Worm (Caenorhabditis elegans) whole organism, L1 larva: ENCODE measurements around the gene fbxa-11.

Source experiments
- C16A3.4 ChIP-seq: fragments of 150-350 bp; optimal IDR thresholded peaks from 2 replicates; lab custom pipeline; 2014; ENCODE audit warnings: missing biosample characterization, missing genetic modification characterization
- Y116A8C.19 ChIP-seq: sonication (generic microtip); optimal IDR thresholded peaks from 2 replicates; lab custom pipeline; 2016; ENCODE audit warnings: missing compliant biosample characterization, missing genetic modification characterization, borderline replicate concordance
- alr-1 ChIP-seq: fragments of 200-800 bp; sonication (Bioruptor generic); optimal IDR thresholded peaks from 2 replicates; lab custom pipeline; 2018; ENCODE audit warnings: borderline replicate concordance, mild to moderate bottlenecking, missing genetic modification characterization, missing compliant biosample characterization
- ceh-63 ChIP-seq: fragments of 200-800 bp; sonication (Bioruptor generic); optimal IDR thresholded peaks from 2 replicates; lab custom pipeline; 2018; ENCODE audit warnings: mild to moderate bottlenecking, missing genetic modification characterization, missing compliant biosample characterization
- ceh-88 ChIP-seq: fragments of 200-800 bp; sonication (Bioruptor generic); IDR thresholded peaks from 2 replicates; pipeline ENCODE4 v1.3.6; 2022; ENCODE audit warnings: missing genetic modification characterization, missing compliant biosample characterization
- ceh-90 ChIP-seq: sonication (generic microtip); optimal IDR thresholded peaks from 2 replicates; lab custom pipeline; 2016; ENCODE audit warnings: missing genetic modification characterization, missing compliant biosample characterization
- dsc-1 ChIP-seq: sonication (generic microtip); optimal IDR thresholded peaks from 2 replicates; lab custom pipeline; 2016; ENCODE audit warnings: mild to moderate bottlenecking, missing genetic modification characterization, missing compliant biosample characterization
- efl-1 ChIP-seq, 4 experiments: fragments of 150-350 bp; optimal IDR thresholded peaks in 3 of 4; peaks in 1 of 4; 1 replicate in 1 of 4; 2 replicates in 3 of 4; lab custom pipeline; 2014; ENCODE audit warnings: missing biosample characterization in 2 of 4, missing genetic modification characterization in 2 of 4, missing genetic modification reagents in 2 of 4
- efl-3 ChIP-seq: fragments of 200-800 bp; sonication (Bioruptor generic); optimal IDR thresholded peaks from 2 replicates; lab custom pipeline; 2018; ENCODE audit warnings: mild to moderate bottlenecking, missing genetic modification characterization, missing compliant biosample characterization
- elt-2 ChIP-seq: sonication (generic microtip); optimal IDR thresholded peaks from 2 replicates; lab custom pipeline; 2016; ENCODE audit warnings: missing genetic modification characterization, mild to moderate bottlenecking, inconsistent platforms, missing compliant biosample characterization, missing genetic modification reagents
- ets-5 ChIP-seq: fragments of 200-800 bp; sonication (Bioruptor generic); IDR thresholded peaks from 2 replicates; pipeline ENCODE4 v1.3.6; 2022; ENCODE audit warnings: missing genetic modification characterization, missing compliant biosample characterization
- fos-1 ChIP-seq: fragments of 150-350 bp; optimal IDR thresholded peaks from 2 replicates; lab custom pipeline; 2014; ENCODE audit warnings: missing biosample characterization, missing genetic modification characterization
- grh-1 ChIP-seq: fragments of 200-800 bp; sonication (Bioruptor generic); IDR thresholded peaks from 2 replicates; pipeline ENCODE4 v1.3.6; 2022; ENCODE audit warnings: missing genetic modification reagents, missing genetic modification characterization, missing compliant biosample characterization
- lin-15B ChIP-seq: fragments of 150-350 bp; sonication (generic microtip); optimal IDR thresholded peaks from 3 replicates; lab custom pipeline; 2014; ENCODE audit warnings: missing biosample characterization, missing genetic modification characterization
- lin-35 ChIP-seq, 2 experiments: fragments of 150-350 bp; optimal IDR thresholded peaks; 2 replicates each; lab custom pipeline; 2014; ENCODE audit warnings: missing biosample characterization in 2 of 2, missing genetic modification characterization in 2 of 2, missing genetic modification reagents in 2 of 2
- lir-3 ChIP-seq: sonication (generic microtip); optimal IDR thresholded peaks from 2 replicates; lab custom pipeline; 2016; ENCODE audit warnings: mild to moderate bottlenecking, missing genetic modification characterization, moderate library complexity, missing compliant biosample characterization; ENCODE audit not compliant: poor library complexity
- lsy-2 ChIP-seq, 2 experiments: fragments of 150-350 bp; optimal IDR thresholded peaks; 2 replicates each; lab custom pipeline; 2014; ENCODE audit warnings: missing biosample characterization in 2 of 2, missing genetic modification characterization in 2 of 2
- mdl-1 ChIP-seq, 2 experiments: fragments of 150-350 bp; optimal IDR thresholded peaks; 2 replicates each; lab custom pipeline; 2014 to 2017; ENCODE audit warnings: missing biosample characterization in 2 of 2, missing genetic modification characterization in 2 of 2, inconsistent platforms in 1 of 2
- mef-2 ChIP-seq: fragments of 150-350 bp; optimal IDR thresholded peaks from 2 replicates; lab custom pipeline; 2014; ENCODE audit warnings: missing biosample characterization, missing genetic modification characterization
- nhr-12 ChIP-seq: sonication (generic microtip); optimal IDR thresholded peaks from 2 replicates; lab custom pipeline; 2017; ENCODE audit warnings: missing biosample characterization, missing genetic modification characterization
- nhr-237 ChIP-seq: fragments of 150-350 bp; optimal IDR thresholded peaks from 2 replicates; lab custom pipeline; 2014; ENCODE audit warnings: missing biosample characterization, missing genetic modification characterization
- nhr-28 ChIP-seq: fragments of 150-350 bp; optimal IDR thresholded peaks from 2 replicates; lab custom pipeline; 2014; ENCODE audit warnings: missing biosample characterization, missing genetic modification characterization
- nhr-76 ChIP-seq: sonication (generic microtip); optimal IDR thresholded peaks from 2 replicates; lab custom pipeline; 2017; ENCODE audit warnings: missing biosample characterization, missing genetic modification characterization
- nhr-77 ChIP-seq: fragments of 150-350 bp; optimal IDR thresholded peaks from 2 replicates; lab custom pipeline; 2014; ENCODE audit warnings: missing biosample characterization, missing genetic modification characterization
- nhr-84 ChIP-seq: sonication (generic microtip); optimal IDR thresholded peaks from 2 replicates; lab custom pipeline; 2017; ENCODE audit warnings: missing biosample characterization, missing genetic modification characterization
- nhr-90 ChIP-seq: sonication (generic microtip); optimal IDR thresholded peaks from 2 replicates; lab custom pipeline; 2016; ENCODE audit warnings: mild to moderate bottlenecking, missing genetic modification characterization, missing compliant biosample characterization; ENCODE audit not compliant: poor library complexity
- pag-3 ChIP-seq: sonication (generic microtip); optimal IDR thresholded peaks from 2 replicates; lab custom pipeline; 2017; ENCODE audit warnings: missing genetic modification characterization, mild to moderate bottlenecking, missing compliant biosample characterization, antibody characterized with exemption, borderline replicate concordance; ENCODE audit not compliant: insufficient read depth
- pqm-1 ChIP-seq: sonication (generic microtip); optimal IDR thresholded peaks from 3 replicates; lab custom pipeline; 2017; ENCODE audit warnings: missing biosample characterization, missing genetic modification characterization
- rnt-1 ChIP-seq: sonication (generic microtip); optimal IDR thresholded peaks from 2 replicates; lab custom pipeline; 2016; ENCODE audit warnings: mild to moderate bottlenecking, missing genetic modification characterization, moderate library complexity, missing compliant biosample characterization
- snu-23 ChIP-seq: sonication (generic microtip); optimal IDR thresholded peaks from 2 replicates; lab custom pipeline; 2016; ENCODE audit warnings: missing genetic modification characterization, missing compliant biosample characterization
- sox-4 ChIP-seq: sonication (generic microtip); optimal IDR thresholded peaks from 2 replicates; lab custom pipeline; 2016; ENCODE audit warnings: missing genetic modification characterization, missing compliant biosample characterization
- sptf-1 ChIP-seq: fragments of 150-350 bp; optimal IDR thresholded peaks from 2 replicates; lab custom pipeline; 2014; ENCODE audit warnings: missing biosample characterization, missing genetic modification characterization
- sup-37 ChIP-seq: fragments of 200-800 bp; sonication (Bioruptor generic); optimal IDR thresholded peaks from 2 replicates; lab custom pipeline; 2018; ENCODE audit warnings: mild to moderate bottlenecking, missing genetic modification characterization, missing compliant biosample characterization
- tbx-2 ChIP-seq: sonication (generic microtip); optimal IDR thresholded peaks from 2 replicates; lab custom pipeline; 2016; ENCODE audit warnings: missing genetic modification characterization, missing compliant biosample characterization
- unc-130 ChIP-seq: fragments of 150-350 bp; optimal IDR thresholded peaks from 2 replicates; lab custom pipeline; 2017; ENCODE audit warnings: missing biosample characterization, missing genetic modification characterization, inconsistent platforms
- unc-30 ChIP-seq: sonication (generic microtip); optimal IDR thresholded peaks from 2 replicates; lab custom pipeline; 2017; ENCODE audit warnings: missing biosample characterization, missing genetic modification characterization
- unc-86 ChIP-seq: sonication (generic microtip); optimal IDR thresholded peaks from 2 replicates; lab custom pipeline; 2016; ENCODE audit warnings: missing genetic modification characterization, missing compliant biosample characterization
- vab-15 ChIP-seq: sonication (generic microtip); optimal IDR thresholded peaks from 2 replicates; lab custom pipeline; 2017; ENCODE audit warnings: missing genotype, mild to moderate bottlenecking, missing genetic modification characterization, missing compliant biosample characterization
- xbp-1 ChIP-seq: sonication (generic microtip); optimal IDR thresholded peaks from 2 replicates; lab custom pipeline; 2016; ENCODE audit warnings: missing genetic modification characterization, missing compliant biosample characterization
- zag-1 ChIP-seq: fragments of 150-350 bp; optimal IDR thresholded peaks from 2 replicates; lab custom pipeline; 2014; ENCODE audit warnings: missing biosample characterization, missing genetic modification characterization
- ztf-11 ChIP-seq, 2 experiments: sonication (generic microtip); optimal IDR thresholded peaks; 2 replicates each; lab custom pipeline; 2016 to 2017; ENCODE audit warnings: missing genetic modification characterization in 2 of 2, missing biosample characterization in 1 of 2, missing compliant biosample characterization in 1 of 2

Gene fbxa-11

DNA sequence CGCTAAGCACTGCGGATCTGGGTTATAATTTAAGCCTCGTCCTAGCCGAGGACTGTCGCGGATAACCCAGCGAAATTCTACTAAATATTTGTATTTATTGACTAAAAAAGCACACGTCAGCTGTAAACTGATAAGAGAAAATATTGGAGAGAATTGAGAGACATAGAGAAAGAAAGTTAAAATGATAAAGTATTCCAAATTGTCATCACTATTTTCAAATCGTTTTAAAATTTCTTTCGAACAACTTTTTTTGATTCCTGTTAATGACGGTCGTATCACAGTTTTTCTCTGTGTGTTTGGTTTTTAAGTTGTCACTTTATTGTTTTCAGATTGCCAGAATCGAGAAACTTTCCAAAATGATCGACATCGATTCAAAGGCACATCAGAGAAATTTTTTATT is 11.3 kb downstream of the fbxa-11 start, which contains the start of gene fbxa-51:
Gene fbxa-51 (plus strand): TSS at position 322 of the 400 bp plus-strand sequence.
- no peak for TF ChIP-seq ceh-88 (GFP tag; lab: Robert Waterston, UW)
- TF ChIP-seq, all 84 proteins: peak for 0

- TF ChIP-seq lin-15B (tag; lab: Kevin White, UChicago): no peak
- TF ChIP-seq nhr-237 (tag; lab: Kevin White, UChicago): no peak
- no peak for TF ChIP-seq lsy-2 (tag; optimal IDR thresholded peaks at IDR 0.05; lab: Kevin White, UChicago)
- no peak for TF ChIP-seq elt-2
Observed at ce11 chrIII:964637-965036, 14.0 kb downstream of the fbxa-11 start.

- TF ChIP-seq sptf-1 (no peak), nhr-90 (tag; lab: Kevin White, UChicago) (no peak), alr-1 (tag; lab: Kevin White, UChicago) (no peak), nhr-76 (no peak), elt-2 (no peak), unc-86 (tag; lab: Kevin White, UChicago) (no peak), mdl-1 (tag; optimal IDR thresholded peaks at IDR 0.05; lab: Kevin White, UChicago) (no peak), grh-1 (no peak), pag-3 (tag; lab: Kevin White, UChicago) (no peak), sox-4 (tag; lab: Kevin White, UChicago) (no peak), nhr-28 (tag; lab: Kevin White, UChicago) (no peak), lsy-2 (tag; optimal IDR thresholded peaks at IDR 0.05; lab: Kevin White, UChicago) (no peak), ceh-63 (GFP tag; lab: Kevin White, UChicago) (no peak), efl-3 (GFP tag; lab: Kevin White, UChicago) (no peak), lir-3 (tag; lab: Kevin White, UChicago) (no peak)
Observed at ce11 chrIII:966259-966658, 15.6 kb downstream of the fbxa-11 start.

DNA sequence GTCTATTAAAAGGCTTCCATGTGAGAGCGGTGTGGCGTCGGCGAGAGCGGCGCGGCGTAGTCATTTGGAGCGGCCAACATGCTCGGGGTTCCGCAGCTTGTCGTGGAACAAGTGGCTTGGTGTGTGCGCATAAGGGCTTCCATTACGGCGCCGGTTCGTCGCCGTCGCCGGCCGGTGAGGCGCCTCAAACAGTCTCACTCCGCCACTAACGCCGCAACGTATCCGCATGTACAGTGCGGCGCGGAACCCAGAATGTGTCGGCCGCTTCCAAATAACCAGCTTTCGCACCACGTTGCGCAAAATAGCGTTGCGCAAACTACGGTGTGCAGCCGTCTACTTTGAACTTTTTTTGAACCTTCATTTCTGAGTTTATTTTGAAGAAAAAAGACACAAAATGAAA is 20.3 kb downstream of the fbxa-11 start:
- TF ChIP-seq pag-3 (tag; lab: Kevin White, UChicago): no peak
- no peak for TF ChIP-seq mef-2
- TF ChIP-seq ceh-90 (tag; lab: Kevin White, UChicago): no peak
- TF ChIP-seq nhr-77 (tag; lab: Kevin White, UChicago): no peak
- no peak for TF ChIP-seq xbp-1 (tag; lab: Kevin White, UChicago)
- TF ChIP-seq ets-5 (GFP tag; lab: Robert Waterston, UW): no peak
- TF ChIP-seq fos-1 (tag; lab: Kevin White, UChicago): no peak
- TF ChIP-seq sox-4 (tag; lab: Kevin White, UChicago): no peak
- no peak for TF ChIP-seq tbx-2 (tag; lab: Kevin White, UChicago)
- TF ChIP-seq nhr-28 (tag; lab: Kevin White, UChicago): no peak
- no peak for TF ChIP-seq sptf-1
- TF ChIP-seq sup-37: no peak
- TF ChIP-seq lin-35 (GFP tag; optimal IDR thresholded peaks at IDR 0.05; lab: Kevin White, UChicago): no peak
- TF ChIP-seq lin-15B (tag; lab: Kevin White, UChicago): no peak

DNA sequence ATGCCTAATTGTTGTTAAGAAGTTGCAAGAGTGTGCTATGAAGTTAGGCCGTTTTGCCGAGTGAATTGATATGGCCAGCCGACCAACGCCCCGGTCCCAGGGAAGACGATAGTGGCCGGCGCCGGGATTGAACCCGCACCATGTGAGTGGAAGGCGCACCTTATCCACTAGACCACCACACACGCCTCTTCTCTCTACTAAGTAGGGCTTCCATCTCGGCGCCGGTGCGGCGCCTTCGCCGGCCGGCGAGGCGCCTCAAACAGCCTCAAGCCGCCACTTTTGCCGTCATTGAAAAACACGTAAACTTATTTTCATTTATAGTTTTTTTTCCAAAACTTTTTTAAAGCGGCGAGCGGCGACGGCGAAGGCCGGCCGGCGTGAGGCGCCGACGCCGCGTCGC is 28.2 kb downstream of the fbxa-11 start:
- TF ChIP-seq efl-1 (optimal IDR thresholded peaks at IDR 0.05; lab: Kevin White, UChicago): no peak
- TF ChIP-seq efl-1 (GFP tag; optimal IDR thresholded peaks at IDR 0.05 in 1 of 2; lab: Kevin White, UChicago): peak in 1 of 2 experiments; percentile 23
- TF ChIP-seq nhr-237 (tag; lab: Kevin White, UChicago): no peak

ce11 chrIII:981960-982359 is 31.3 kb downstream of the fbxa-11 start:
- TF ChIP-seq mdl-1 (tag; optimal IDR thresholded peaks at IDR 0.05; lab: Kevin White, UChicago): peak in 1 of 2 experiments; percentile 15
- no peak for TF ChIP-seq unc-86 (tag; lab: Kevin White, UChicago)
- TF ChIP-seq pag-3 (tag; lab: Kevin White, UChicago): no peak
- TF ChIP-seq C16A3.4: peak; percentile 16
- no peak for TF ChIP-seq vab-15 (tag; lab: Kevin White, UChicago)
- TF ChIP-seq dsc-1 (tag; lab: Kevin White, UChicago): peak; percentile 7
- TF ChIP-seq pqm-1 (tag; lab: Kevin White, UChicago): no peak
- TF ChIP-seq rnt-1: peak; percentile 60
- TF ChIP-seq lin-35 (GFP tag; optimal IDR thresholded peaks at IDR 0.05; lab: Kevin White, UChicago): peak; percentile 19 to 61
- no peak for TF ChIP-seq unc-130
- TF ChIP-seq nhr-84 (tag; lab: Kevin White, UChicago): no peak
- TF ChIP-seq unc-30 (tag; lab: Kevin White, UChicago): no peak
- TF ChIP-seq ceh-63 (GFP tag; lab: Kevin White, UChicago): no peak
- TF ChIP-seq Y116A8C.19: no peak
- no peak for TF ChIP-seq nhr-77 (tag; lab: Kevin White, UChicago)
- no peak for TF ChIP-seq nhr-12
- TF ChIP-seq ztf-11 (tag; optimal IDR thresholded peaks at IDR 0.05; lab: Kevin White, UChicago): no peak
- TF ChIP-seq snu-23 (GFP tag; lab: Kevin White, UChicago): peak; percentile 62
- TF ChIP-seq zag-1 (tag; lab: Kevin White, UChicago): no peak
